Worm (Caenorhabditis elegans): ENCODE results near the gene fbl-1.

DNA sequence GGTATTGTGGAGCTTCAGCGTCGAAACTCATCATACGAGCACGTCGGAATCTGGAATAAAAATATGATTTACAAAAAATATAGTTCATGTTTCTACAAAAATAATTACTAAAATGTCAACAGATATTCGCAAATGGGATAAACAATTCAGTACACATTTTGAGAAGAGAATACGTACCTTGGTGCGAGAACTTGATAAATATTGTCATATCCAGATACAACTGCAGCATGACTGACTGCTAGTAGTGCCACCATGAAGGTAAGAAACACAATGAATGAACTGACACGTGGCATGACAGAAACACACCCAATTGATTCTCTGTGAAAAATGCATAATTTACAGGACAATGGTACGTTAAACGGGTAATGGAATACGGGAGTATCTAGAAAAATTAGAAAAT, 22.0 kb upstream of the fbl-1 start, which contains the start of gene nlp-35:
- TF ChIP-seq ztf-22 (GFP tag; optimal IDR thresholded peaks at IDR 0.05): no peak
- no peak for TF ChIP-seq aptf-3 (GFP tag; IDR thresholded peaks at IDR 0.05)
